Worm (Caenorhabditis elegans) whole organism, L2 larva: Measurements from ENCODE around the gene F54C4.4.

Experiments used
- F13H6.1 ChIP-seq: sonication (generic microtip); optimal IDR thresholded peaks from 2 replicates; lab custom pipeline; 2016; ENCODE audit warnings: missing genetic modification characterization, missing compliant biosample characterization
- ZK546.5 ChIP-seq: sonication (generic microtip); optimal IDR thresholded peaks from 2 replicates; lab custom pipeline; 2017; ENCODE audit warnings: missing biosample characterization, missing genetic modification characterization
- elt-3 ChIP-seq: sonication (generic microtip); optimal IDR thresholded peaks from 2 replicates; lab custom pipeline; 2017; ENCODE audit warnings: missing biosample characterization, missing genetic modification characterization
- fos-1 ChIP-seq: fragments of 150-350 bp; optimal IDR thresholded peaks from 2 replicates; lab custom pipeline; 2014; ENCODE audit warnings: missing biosample characterization, missing genetic modification characterization
- lin-11 ChIP-seq: fragments of 150-350 bp; sonication (generic microtip); optimal IDR thresholded peaks from 2 replicates; lab custom pipeline; 2014; ENCODE audit warnings: missing biosample characterization, missing genetic modification characterization, inconsistent platforms, mixed read lengths
- lin-13 ChIP-seq: fragments of 150-350 bp; optimal IDR thresholded peaks from 2 replicates; lab custom pipeline; 2014; ENCODE audit warnings: missing biosample characterization, missing genetic modification reagents, missing genetic modification characterization
- mbf-1 ChIP-seq: sonication (generic microtip); optimal IDR thresholded peaks from 2 replicates; lab custom pipeline; 2017; ENCODE audit warnings: missing biosample characterization, missing genetic modification characterization
- nhr-10 ChIP-seq: sonication (generic microtip); optimal IDR thresholded peaks from 2 replicates; lab custom pipeline; 2017; ENCODE audit warnings: missing biosample characterization, missing genetic modification characterization
- nhr-23 ChIP-seq: fragments of 150-350 bp; optimal IDR thresholded peaks from 2 replicates; lab custom pipeline; 2014; ENCODE audit warnings: missing biosample characterization, missing genetic modification reagents, missing genetic modification characterization
- snpc-4 ChIP-seq: fragments of 150-350 bp; optimal IDR thresholded peaks from 2 replicates; lab custom pipeline; 2014; ENCODE audit warnings: missing biosample characterization, missing genetic modification characterization

- no peak for TF ChIP-seq F13H6.1 (tag; lab: Kevin White, UChicago)
- TF ChIP-seq elt-3 (tag; lab: Kevin White, UChicago), result no peak
- TF ChIP-seq lin-11 (tag; lab: Kevin White, UChicago), result no peak
- TF ChIP-seq ZK546.5 (tag; lab: Kevin White, UChicago), result no peak
- TF ChIP-seq nhr-23 (tag; lab: Kevin White, UChicago), result no peak
- no peak for TF ChIP-seq lin-13 (GFP tag; lab: Kevin White, UChicago)
- TF ChIP-seq nhr-10, result no peak
- TF ChIP-seq snpc-4 (tag; lab: Kevin White, UChicago), result no peak
- no peak for TF ChIP-seq mbf-1 (tag; lab: Kevin White, UChicago)
- TF ChIP-seq fos-1, result no peak
Measured at ce11 chrIII:84372-84771, 2.8 kb downstream of the F54C4.4 start.
